Worm (Caenorhabditis elegans): ENCODE data around the gene par-5.

The par-5 gene

DNA sequence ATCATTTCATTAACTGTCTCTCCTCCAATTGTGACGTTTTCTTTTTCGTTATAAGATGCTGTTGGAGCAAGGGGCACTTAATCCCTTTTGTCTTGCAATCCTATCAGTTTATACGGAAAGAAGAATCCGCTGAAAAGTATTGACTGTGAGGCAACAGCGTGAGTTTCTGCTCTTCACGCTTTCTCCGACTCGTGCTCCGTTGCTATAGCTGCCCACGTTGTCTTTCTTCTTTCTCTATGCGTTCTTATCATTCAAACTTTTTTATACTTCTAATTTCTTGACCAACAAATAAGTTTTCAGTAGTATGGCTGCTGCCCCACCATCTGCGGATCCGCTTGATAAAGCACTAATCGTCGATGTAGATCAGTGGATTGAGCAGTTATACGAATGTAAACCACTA lies 36.4 kb upstream of the par-5 start, which contains the start of gene let-92:
Gene let-92 (plus strand): TSS at position 301 of the 400 bp plus-strand sequence.
- TF ChIP-seq lsy-2 (tag; optimal IDR thresholded peaks at IDR 0.05) (no peak), lin-15B (tag; optimal IDR thresholded peaks at IDR 0.05) (no peak), spr-1 (tag; optimal IDR thresholded peaks at IDR 0.05) (no peak), jun-1 (tag; optimal IDR thresholded peaks at IDR 0.05) (no peak), nhr-28 (tag; optimal IDR thresholded peaks at IDR 0.05) (no peak), unc-62 (GFP tag; optimal IDR thresholded peaks at IDR 0.05 in 1 of 2) (no peak), unc-62 (tag; optimal IDR thresholded peaks at IDR 0.05) (no peak), Y75B8A.6 (GFP tag; IDR thresholded peaks at IDR 0.05) (no peak), zfp-3 (GFP tag; conservative IDR thresholded peaks at IDR 0.05) (no peak), mep-1 (tag; optimal IDR thresholded peaks at IDR 0.05) (no peak), F10B5.3 (tag; optimal IDR thresholded peaks at IDR 0.05) (no peak), lin-13 (GFP tag; optimal IDR thresholded peaks at IDR 0.05) (no peak), D1046.2 (GFP tag; IDR thresholded peaks at IDR 0.05) (no peak), ztf-7 (tag; optimal IDR thresholded peaks at IDR 0.05) (no peak), Y5F2A.4 (GFP tag; optimal IDR thresholded peaks at IDR 0.05) (no peak), F37D6.2 (tag; optimal IDR thresholded peaks at IDR 0.05) (no peak), unc-39 (tag; optimal IDR thresholded peaks at IDR 0.05) (no peak), lin-29 (GFP tag; IDR thresholded peaks at IDR 0.05) (no peak), zip-2 (tag; optimal IDR thresholded peaks at IDR 0.05) (no peak)

DNA sequence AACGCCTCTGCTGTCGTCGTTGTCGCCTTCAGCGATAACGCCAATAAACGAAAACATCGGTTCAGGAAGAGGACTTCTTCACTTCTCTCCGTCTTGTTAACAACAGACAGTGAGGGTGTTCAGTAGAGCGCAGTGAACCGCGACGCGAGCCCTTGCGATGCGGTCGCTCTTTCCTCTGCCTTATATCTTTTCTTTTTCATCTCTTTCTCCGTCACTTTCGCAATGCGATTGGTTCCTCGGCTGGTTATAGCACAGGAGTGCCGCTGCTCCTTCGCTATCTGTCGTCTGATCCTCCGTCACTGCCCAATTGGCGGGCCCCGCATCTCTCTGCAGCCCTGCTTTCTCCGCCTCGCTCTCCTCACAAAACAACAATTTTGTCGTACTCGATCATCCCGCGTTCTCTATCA lies 35.4 kb upstream of the par-5 start:
- TF ChIP-seq ztf-11 (tag; optimal IDR thresholded peaks at IDR 0.05) = no peak
- TF ChIP-seq pqm-1 (tag; optimal IDR thresholded peaks at IDR 0.05) = no peak
- TF ChIP-seq ceh-20 (GFP tag; IDR thresholded peaks at IDR 0.05) = peak; percentile 75
- TF ChIP-seq nhr-111 (GFP tag; optimal IDR thresholded peaks at IDR 0.05) = no peak
- no peak for TF ChIP-seq saeg-2 (GFP tag; IDR thresholded peaks at IDR 0.05)
- no peak for TF ChIP-seq zip-2 (tag; optimal IDR thresholded peaks at IDR 0.05)
- TF ChIP-seq snpc-4 (tag; optimal IDR thresholded peaks at IDR 0.05) = no peak
- peak; percentile 58 for TF ChIP-seq lin-13 (GFP tag; optimal IDR thresholded peaks at IDR 0.05)
- no peak for TF ChIP-seq Y48G9A.11 (GFP tag; IDR thresholded peaks at IDR 0.05)
- no peak for TF ChIP-seq F10B5.3 (tag; optimal IDR thresholded peaks at IDR 0.05)
- TF ChIP-seq F49E8.2 (tag; optimal IDR thresholded peaks at IDR 0.05; ENCODE audit: borderline replicate concordance) = no peak
- TF ChIP-seq ZK546.5 (tag; optimal IDR thresholded peaks at IDR 0.05) = no peak
- peak; percentile 83 for TF ChIP-seq fkh-10 (GFP tag; optimal IDR thresholded peaks at IDR 0.05)
- TF ChIP-seq nhr-237 (tag; optimal IDR thresholded peaks at IDR 0.05) = no peak
- no peak for TF ChIP-seq snpc-1.2 (GFP tag; IDR thresholded peaks at IDR 0.05)
- TF ChIP-seq mep-1 (tag; optimal IDR thresholded peaks at IDR 0.05) = peak; percentile 81
- no peak for TF ChIP-seq ceh-32 (tag; optimal IDR thresholded peaks at IDR 0.05; ENCODE audit: poor library complexity)
- TF ChIP-seq daf-16 (GFP tag; optimal IDR thresholded peaks at IDR 0.05) = peak in 1 of 2 experiments; percentile 22
- peak; percentile 21 for TF ChIP-seq daf-16 (tag; optimal IDR thresholded peaks at IDR 0.05)
- TF ChIP-seq nhr-11 (tag; optimal IDR thresholded peaks at IDR 0.05) = peak; percentile 73
- no peak for TF ChIP-seq cey-2 (tag; optimal IDR thresholded peaks at IDR 0.05; ENCODE audit: borderline replicate concordance, insufficient read depth)
- no peak for TF ChIP-seq lin-15B (tag; optimal IDR thresholded peaks at IDR 0.05)
- no peak for TF ChIP-seq daf-12 (tag; optimal IDR thresholded peaks at IDR 0.05)
- TF ChIP-seq R02D3.7 (tag; optimal IDR thresholded peaks at IDR 0.05) = no peak
- peak; percentile 96 for TF ChIP-seq aha-1 (tag)
- TF ChIP-seq F37D6.2 (tag; optimal IDR thresholded peaks at IDR 0.05) = peak; percentile 71
- no peak for TF ChIP-seq zip-11 (GFP tag; IDR thresholded peaks at IDR 0.05)
- no peak for TF ChIP-seq F26F4.8 (GFP tag; conservative IDR thresholded peaks at IDR 0.05)
- TF ChIP-seq zfp-2 (tag; optimal IDR thresholded peaks at IDR 0.05) = no peak
- TF ChIP-seq hif-1 (tag; optimal IDR thresholded peaks at IDR 0.05) = peak in 1 of 2 experiments; percentile 56
- TF ChIP-seq tag-97 (GFP tag; IDR thresholded peaks at IDR 0.05) = no peak
- TF ChIP-seq ZK337.2 (GFP tag; IDR thresholded peaks at IDR 0.05) = no peak
- peak; percentile 38; the same call in 1 of the 2 replicates for TF ChIP-seq T26A8.4 (GFP tag; IDR thresholded peaks at IDR 0.05)
- no peak for TF ChIP-seq D1046.2 (GFP tag; IDR thresholded peaks at IDR 0.05)
- no peak for TF ChIP-seq zag-1 (tag; optimal IDR thresholded peaks at IDR 0.05)
- no peak for TF ChIP-seq ces-1 (GFP tag; optimal IDR thresholded peaks at IDR 0.05)
- peak; percentile 24 for TF ChIP-seq nhr-6 (tag; optimal IDR thresholded peaks at IDR 0.05)
- peak; percentile 65 for TF ChIP-seq dve-1 (tag; optimal IDR thresholded peaks at IDR 0.05; ENCODE audit: insufficient read depth)
- TF ChIP-seq arid-1 (GFP tag; conservative IDR thresholded peaks at IDR 0.05) = no peak; the same call in 1 of the 2 replicates
